Worm (Caenorhabditis elegans) whole organism, L1 larva: Measurements from ENCODE around the gene smrd-1.

Experiments
- lsy-2 ChIP-seq, 2 experiments: fragments of 150-350 bp; optimal IDR thresholded peaks; 2 replicates each; lab custom pipeline; 2014; ENCODE audit warnings: missing biosample characterization in 2 of 2, missing genetic modification characterization in 2 of 2
- nhr-28 ChIP-seq: fragments of 150-350 bp; optimal IDR thresholded peaks from 2 replicates; lab custom pipeline; 2014; ENCODE audit warnings: missing biosample characterization, missing genetic modification characterization
- nhr-71 ChIP-seq: sonication (generic microtip); optimal IDR thresholded peaks from 2 replicates; lab custom pipeline; 2016; ENCODE audit warnings: mild to moderate bottlenecking, missing genetic modification characterization, moderate library complexity, missing compliant biosample characterization
- zip-4 ChIP-seq: fragments of 200-800 bp; sonication (Bioruptor generic); optimal IDR thresholded peaks from 2 replicates; lab custom pipeline; 2018; ENCODE audit warnings: mild to moderate bottlenecking, missing genetic modification characterization, moderate library complexity, missing compliant biosample characterization
- ztf-11 ChIP-seq, 2 experiments: sonication (generic microtip); optimal IDR thresholded peaks; 2 replicates each; lab custom pipeline; 2016 to 2017; ENCODE audit warnings: missing genetic modification characterization in 2 of 2, missing biosample characterization in 1 of 2, missing compliant biosample characterization in 1 of 2

DNA sequence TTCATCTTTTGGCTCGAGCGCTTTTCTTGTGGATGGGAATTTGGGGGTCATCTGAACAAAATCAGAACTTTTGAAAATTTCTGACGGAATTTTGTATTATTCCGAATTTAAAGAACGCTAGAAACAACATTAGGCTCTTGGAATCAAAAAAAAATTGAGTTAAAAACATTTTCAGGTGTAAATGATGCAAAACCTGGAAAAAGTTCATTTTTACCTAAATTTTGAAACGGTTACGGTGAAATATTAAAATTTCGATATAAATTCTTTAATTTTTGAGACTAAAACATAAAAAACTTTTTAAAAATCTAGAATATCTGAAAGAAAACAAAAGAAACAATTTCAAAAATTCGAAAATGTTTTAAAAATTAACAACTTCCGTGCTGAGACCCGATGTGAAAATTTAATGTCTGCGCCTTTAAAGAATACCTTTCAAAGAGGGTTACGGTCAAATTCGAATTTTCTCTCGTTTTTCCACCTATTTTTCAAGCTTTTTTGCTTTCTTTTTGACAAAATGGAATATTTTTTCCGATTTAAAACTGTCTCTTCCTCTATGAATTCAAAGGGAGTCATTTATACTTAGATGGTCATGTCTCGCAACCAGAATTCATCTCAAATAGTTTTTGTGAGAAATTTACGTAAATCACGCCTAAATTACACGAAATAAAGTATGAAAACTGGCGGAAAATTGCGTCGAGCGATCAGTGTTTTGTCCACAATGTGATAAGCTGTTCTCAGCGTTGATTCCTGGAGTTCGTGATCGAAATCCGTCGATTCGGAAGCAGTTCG is 6.8 kb upstream of the smrd-1 start, which contains the start of the genes H04D03.2 and ecps-2:
- TF ChIP-seq ztf-11 (tag; optimal IDR thresholded peaks at IDR 0.05; lab: Kevin White, UChicago): no peak
- no peak for TF ChIP-seq lsy-2 (tag; optimal IDR thresholded peaks at IDR 0.05; lab: Kevin White, UChicago)
- no peak for TF ChIP-seq nhr-71 (tag; lab: Kevin White, UChicago)
- TF ChIP-seq nhr-28 (tag; lab: Kevin White, UChicago): no peak
- no peak for TF ChIP-seq zip-4 (GFP tag; lab: Kevin White, UChicago)
